Worm (Caenorhabditis elegans): ENCODE data around the gene twk-6.

twk-6 gene

DNA sequence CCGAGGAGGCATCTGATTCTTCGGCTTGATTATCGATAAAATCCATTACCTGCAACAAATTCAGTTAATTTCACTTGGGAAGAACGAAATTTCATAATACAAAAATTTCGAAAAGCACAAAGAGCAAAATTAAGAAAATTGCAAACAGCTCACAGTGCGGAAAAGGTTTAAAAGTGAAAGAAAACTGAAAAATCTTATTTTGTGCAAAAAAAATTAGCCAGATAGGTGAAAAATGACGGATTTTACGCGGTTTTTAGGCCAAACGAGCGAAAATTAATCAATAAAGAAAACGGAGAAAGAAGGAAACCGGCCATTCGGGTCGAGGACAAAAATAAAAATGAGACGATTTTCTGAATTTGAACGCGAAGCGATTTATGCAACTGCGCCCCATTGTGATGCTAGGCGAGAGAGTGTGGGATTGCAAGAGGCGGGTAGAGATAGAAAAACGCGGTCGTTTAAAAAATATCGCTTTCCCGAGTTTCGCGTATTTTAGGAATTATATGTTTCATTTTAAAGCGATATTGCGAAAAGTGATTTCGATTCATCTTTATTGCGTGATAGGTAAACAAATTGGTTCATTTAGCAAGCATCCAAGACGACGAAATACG lies 22.0 kb upstream of the twk-6 start, which contains the start of gene emb-5 (continued):
- TF ChIP-seq nhr-28 (tag; optimal IDR thresholded peaks at IDR 0.05) (peak; percentile 27), R02D3.7 (tag; optimal IDR thresholded peaks at IDR 0.05) (no peak), hmg-1.1 (GFP tag; IDR thresholded peaks at IDR 0.05) (no peak; the same call in none of the 2 replicates), mes-2 (tag; optimal IDR thresholded peaks at IDR 0.05; ENCODE audit: poor library complexity, severe bottlenecking) (peak; percentile 74), ceh-82 (tag; optimal IDR thresholded peaks at IDR 0.05) (no peak), lin-29 (GFP tag; IDR thresholded peaks at IDR 0.05) (no peak), unc-62 (GFP tag; optimal IDR thresholded peaks at IDR 0.05 in 1 of 2) (peak in 1 of 2 experiments; percentile 5), unc-62 (tag; optimal IDR thresholded peaks at IDR 0.05) (no peak), nhr-76 (tag; optimal IDR thresholded peaks at IDR 0.05) (no peak), Y5F2A.4 (GFP tag; optimal IDR thresholded peaks at IDR 0.05) (no peak)

DNA sequence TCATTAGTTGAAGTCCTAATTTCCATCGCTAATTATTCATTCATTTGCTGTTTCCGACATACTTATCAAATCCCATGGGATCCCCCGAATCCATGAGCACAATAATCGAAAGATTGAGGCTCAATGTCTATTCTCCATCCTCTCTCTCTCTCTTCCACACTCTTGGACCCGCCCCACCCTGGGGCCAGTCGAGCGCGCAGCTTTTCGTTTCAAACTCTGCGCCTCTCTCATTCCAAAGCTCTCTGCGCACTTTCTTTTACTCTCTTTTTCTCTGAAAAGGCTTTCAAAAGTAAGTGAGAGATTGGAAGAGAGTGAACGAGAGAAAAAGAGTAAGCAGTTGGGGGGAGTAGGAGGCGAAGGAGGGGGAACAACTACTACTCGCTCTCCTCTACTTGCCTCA lies 21.0 kb upstream of the twk-6 start, which contains the start of gene acy-1:
TSS of gene acy-1 (plus strand) at position 346 of the 400 bp plus-strand sequence.
- TF ChIP-seq nhr-42 (GFP tag; IDR thresholded peaks at IDR 0.05) = no peak
- no peak for TF ChIP-seq snpc-4 (tag; optimal IDR thresholded peaks at IDR 0.05)
- 0 out of 2 replicates have a peak, but pooled peaks have one; percentile 34 for TF ChIP-seq egl-43 (GFP tag; IDR thresholded peaks at IDR 0.05)
- peak; percentile 61 for TF ChIP-seq set-16 (GFP tag; IDR thresholded peaks at IDR 0.05)
- no peak for TF ChIP-seq F10B5.3 (tag; optimal IDR thresholded peaks at IDR 0.05)
- no peak for TF ChIP-seq F44E2.7 (GFP tag; IDR thresholded peaks at IDR 0.05)
- TF ChIP-seq mep-1 (tag; optimal IDR thresholded peaks at IDR 0.05) = peak; percentile 74
- TF ChIP-seq ceh-44 (GFP tag; IDR thresholded peaks at IDR 0.05) = no peak
- peak; percentile 95 for TF ChIP-seq aha-1 (tag)
- no peak for TF ChIP-seq nhr-41 (GFP tag; IDR thresholded peaks at IDR 0.05)
- peak; percentile 28; the same call in 1 of the 2 replicates for TF ChIP-seq dmd-6 (GFP tag; IDR thresholded peaks at IDR 0.05)
- peak; percentile 76 for TF ChIP-seq rbr-2 (tag; optimal IDR thresholded peaks at IDR 0.05)
- peak; percentile 45 for TF ChIP-seq mes-2 (tag; optimal IDR thresholded peaks at IDR 0.05; ENCODE audit: poor library complexity, severe bottlenecking)
- peak; percentile 19 for TF ChIP-seq lin-13 (GFP tag; optimal IDR thresholded peaks at IDR 0.05)
- no peak for TF ChIP-seq ZK546.5 (tag; optimal IDR thresholded peaks at IDR 0.05)
- peak in 1 of 2 experiments; percentile 30 for TF ChIP-seq mdl-1 (tag; optimal IDR thresholded peaks at IDR 0.05)
- no peak for TF ChIP-seq lim-7 (GFP tag; IDR thresholded peaks at IDR 0.05)
- no peak for TF ChIP-seq php-3 (GFP tag; IDR thresholded peaks at IDR 0.05)
- TF ChIP-seq daf-16 (GFP tag; optimal IDR thresholded peaks at IDR 0.05) = peak in 1 of 2 experiments; percentile 14
- TF ChIP-seq daf-16 (tag; optimal IDR thresholded peaks at IDR 0.05) = no peak
- 0 out of 2 replicates have a peak, but pooled peaks have one; percentile 48 for TF ChIP-seq dmd-8 (GFP tag; IDR thresholded peaks at IDR 0.05)
- TF ChIP-seq dpl-1 (GFP tag; optimal IDR thresholded peaks at IDR 0.05) = peak; percentile 58
- TF ChIP-seq lsy-2 (tag; optimal IDR thresholded peaks at IDR 0.05) = peak; percentile 66 to 84
- TF ChIP-seq ctbp-1 (GFP tag; IDR thresholded peaks at IDR 0.05) = peak; percentile 70
- TF ChIP-seq lin-38 (GFP tag; IDR thresholded peaks at IDR 0.05) = peak; percentile 65
- peak; percentile 83 for TF ChIP-seq fkh-10 (GFP tag; optimal IDR thresholded peaks at IDR 0.05)
- TF ChIP-seq lir-3 (tag; optimal IDR thresholded peaks at IDR 0.05) = no peak
- TF ChIP-seq unc-62 (GFP tag; optimal IDR thresholded peaks at IDR 0.05 in 1 of 2) = peak in 1 of 2 experiments; percentile 30
- TF ChIP-seq unc-62 (tag; optimal IDR thresholded peaks at IDR 0.05) = no peak
- no peak for TF ChIP-seq cey-2 (tag; optimal IDR thresholded peaks at IDR 0.05; ENCODE audit: borderline replicate concordance, insufficient read depth)
- TF ChIP-seq nhr-11 (tag; optimal IDR thresholded peaks at IDR 0.05) = peak; percentile 79
- TF ChIP-seq zip-2 (tag; optimal IDR thresholded peaks at IDR 0.05) = no peak
- peak; percentile 60 for TF ChIP-seq hlh-11 (tag; optimal IDR thresholded peaks at IDR 0.05)
- no peak for TF ChIP-seq zip-11 (GFP tag; IDR thresholded peaks at IDR 0.05)
- peak; percentile 79 for TF ChIP-seq hmg-1.1 (GFP tag; IDR thresholded peaks at IDR 0.05)
- no peak for TF ChIP-seq arid-1 (GFP tag; conservative IDR thresholded peaks at IDR 0.05)
- TF ChIP-seq madf-5 (GFP tag; IDR thresholded peaks at IDR 0.05) = no peak
- TF ChIP-seq F37D6.2 (tag; optimal IDR thresholded peaks at IDR 0.05) = peak; percentile 42
- TF ChIP-seq fos-1 (tag; optimal IDR thresholded peaks at IDR 0.05) = no peak
- TF ChIP-seq F26F4.8 (GFP tag; conservative IDR thresholded peaks at IDR 0.05) = no peak
- peak in 1 of 2 experiments; percentile 10 for TF ChIP-seq hif-1 (tag; optimal IDR thresholded peaks at IDR 0.05)
- no peak for TF ChIP-seq pha-4 (GFP tag; IDR thresholded peaks at IDR 0.05)
- peak; percentile 14 for TF ChIP-seq pha-4 (tag; optimal IDR thresholded peaks at IDR 0.05)
